Fruit fly (Drosophila melanogaster): Measurements from ENCODE around the gene dikar.
A peak's percentile ranks its signal among the peaks of the same experiment; 100 is the strongest.

dm6 chr3L:6719392-6719889 lies 23.5 kb downstream of the dikar start, which contains the start of gene ple:
- TF ChIP-seq gl (tag; optimal IDR thresholded peaks at IDR 0.05) = no peak
- TF ChIP-seq CG12605 (GFP tag; IDR thresholded peaks at IDR 0.05) = no peak
- TF ChIP-seq CG8159 (tag; optimal IDR thresholded peaks at IDR 0.05) = no peak
- TF ChIP-seq CG34367 (tag; optimal IDR thresholded peaks at IDR 0.05) = no peak
- TF ChIP-seq rn (GFP tag; IDR thresholded peaks at IDR 0.05) = no peak
- no peak for TF ChIP-seq Pif1A (GFP tag; optimal IDR thresholded peaks at IDR 0.05)
- 0 out of 2 replicates have a peak, but pooled peaks have one; percentile 20 for TF ChIP-seq CG32121 (GFP tag; IDR thresholded peaks at IDR 0.05)
- no peak for TF ChIP-seq Ets98B (GFP tag; IDR thresholded peaks at IDR 0.05)
- TF ChIP-seq CG15710 (tag; optimal IDR thresholded peaks at IDR 0.05) = no peak
- TF ChIP-seq fd96Ca (GFP tag; IDR thresholded peaks at IDR 0.05) = no peak
- 0 out of 3 replicates have a peak, but pooled peaks have one; percentile 48 for TF ChIP-seq CG4496 (GFP tag; IDR thresholded peaks at IDR 0.05)

Measured in whole organism, pupa.